Worm (Caenorhabditis elegans) whole organism, midembryonic: ENCODE results near the gene col-169.

ENCODE experiments used
- T22C8.4 ChIP-seq: fragments of 200-800 bp; sonication (Bioruptor generic); IDR thresholded peaks from 2 replicates; pipeline ENCODE4 v1.3.6; 2022; ENCODE audit warnings: missing genetic modification characterization, missing compliant biosample characterization
- cog-1 ChIP-seq: sonication (generic microtip); optimal IDR thresholded peaks from 2 replicates; lab custom pipeline; 2016; ENCODE audit warnings: missing genetic modification characterization, missing compliant biosample characterization
- flt-1 ChIP-seq: fragments of 200-800 bp; sonication (Bioruptor generic); IDR thresholded peaks from 2 replicates; pipeline ENCODE4 v1.3.6; 2022; ENCODE audit warnings: missing genetic modification characterization, missing compliant biosample characterization
- klf-2 ChIP-seq: fragments of 200-800 bp; sonication (Bioruptor generic); conservative IDR thresholded peaks from 2 replicates; pipeline ENCODE4 v1.3.6; 2022; ENCODE audit warnings: missing genetic modification reagents, missing genetic modification characterization, missing compliant biosample characterization
- med-1 ChIP-seq: sonication (generic microtip); optimal IDR thresholded peaks from 2 replicates; lab custom pipeline; 2017; ENCODE audit warnings: missing genetic modification characterization, mild to moderate bottlenecking, missing compliant biosample characterization, antibody characterized with exemption, missing genetic modification reagents; ENCODE audit not compliant: insufficient read depth
- ref-1 ChIP-seq: fragments of 200-800 bp; sonication (Bioruptor generic); conservative IDR thresholded peaks from 2 replicates; pipeline ENCODE4 v1.3.6; 2022; ENCODE audit warnings: missing genetic modification reagents, missing genetic modification characterization, missing compliant biosample characterization
- tab-1 ChIP-seq: fragments of 200-800 bp; sonication (Bioruptor generic); IDR thresholded peaks from 2 replicates; pipeline ENCODE4 v1.3.6; 2022; ENCODE audit warnings: missing genetic modification characterization, missing compliant biosample characterization
- ztf-23 ChIP-seq: fragments of 200-800 bp; sonication (Bioruptor generic); IDR thresholded peaks from 2 replicates; pipeline ENCODE4 v1.3.6; 2022; ENCODE audit warnings: missing genetic modification reagents, missing genetic modification characterization, missing compliant biosample characterization
- ztf-29 ChIP-seq: fragments of 200-800 bp; sonication (Bioruptor generic); IDR thresholded peaks from 2 replicates; pipeline ENCODE4 v1.3.6; 2022; ENCODE audit warnings: missing genetic modification reagents, missing genetic modification characterization, missing compliant biosample characterization

Gene col-169

DNA sequence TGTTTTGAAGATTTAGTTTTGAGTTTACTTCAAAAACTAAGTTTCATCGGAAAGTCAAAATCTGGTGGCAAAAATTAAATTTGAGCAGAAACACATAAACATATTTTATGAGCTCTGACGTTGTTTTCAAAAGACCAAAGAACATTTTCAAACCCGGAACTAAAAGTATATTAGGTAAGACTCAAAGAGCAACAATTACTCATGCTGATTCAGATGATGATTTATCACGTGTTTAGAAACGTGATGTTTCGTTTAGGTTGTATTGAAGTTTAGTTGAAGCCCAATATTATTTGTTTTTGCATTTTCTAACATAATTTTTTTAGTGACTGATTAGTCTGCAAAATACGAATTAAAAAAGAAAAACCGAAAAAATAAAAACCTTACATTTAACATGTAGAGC lies 24.8 kb downstream of the col-169 start:
- TF ChIP-seq flt-1 (GFP tag; lab: Robert Waterston, UW) (no peak), klf-2 (GFP tag; lab: Robert Waterston, UW) (no peak), ztf-23 (GFP tag; lab: Robert Waterston, UW) (no peak), T22C8.4 (GFP tag; lab: Robert Waterston, UW) (no peak), med-1 (GFP tag; lab: Kevin White, UChicago) (no peak), ref-1 (GFP tag; lab: Robert Waterston, UW) (no peak), tab-1 (GFP tag; lab: Robert Waterston, UW) (no peak), cog-1 (no peak), ztf-29 (GFP tag; lab: Robert Waterston, UW) (no peak)

DNA sequence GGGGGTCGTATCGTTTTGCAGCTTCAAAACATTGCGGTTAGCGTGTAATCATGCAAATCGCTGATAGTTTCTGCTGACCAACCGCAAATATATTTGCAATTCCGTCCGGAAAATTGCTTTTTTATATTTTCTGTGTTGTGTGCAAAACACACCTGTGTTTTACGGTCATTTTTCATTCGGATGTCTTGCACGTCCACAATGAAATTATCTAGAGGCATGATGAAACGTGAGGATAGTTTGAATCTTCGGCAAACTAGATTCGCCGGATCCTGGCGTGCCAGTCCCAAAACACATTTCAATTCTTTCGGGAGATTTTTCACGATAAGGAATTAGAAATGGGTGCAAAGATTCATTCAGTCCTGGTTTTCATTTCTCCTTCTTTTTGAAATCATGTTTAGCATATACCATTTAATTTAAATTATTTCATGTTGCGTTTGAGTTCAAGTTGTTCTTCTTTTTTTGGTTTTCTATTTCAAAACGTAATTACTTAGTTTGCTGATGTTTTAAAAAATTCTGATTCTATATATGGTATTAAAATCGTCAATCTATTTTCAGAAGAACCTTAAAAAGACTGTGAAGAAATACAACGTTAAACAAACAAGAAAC lies 26.2 kb downstream of the col-169 start, which contains the start of gene C03B1.5:
Gene C03B1.5 (plus strand): TSS at position 556 of the 606 bp plus-strand sequence.
- TF ChIP-seq ztf-29 (GFP tag; lab: Robert Waterston, UW) (no peak), cog-1 (no peak), tab-1 (GFP tag; lab: Robert Waterston, UW) (no peak), med-1 (GFP tag; lab: Kevin White, UChicago) (no peak), klf-2 (GFP tag; lab: Robert Waterston, UW) (no peak), T22C8.4 (GFP tag; lab: Robert Waterston, UW) (no peak), ztf-23 (GFP tag; lab: Robert Waterston, UW) (no peak), flt-1 (GFP tag; lab: Robert Waterston, UW) (no peak), ref-1 (GFP tag; lab: Robert Waterston, UW) (no peak)

DNA sequence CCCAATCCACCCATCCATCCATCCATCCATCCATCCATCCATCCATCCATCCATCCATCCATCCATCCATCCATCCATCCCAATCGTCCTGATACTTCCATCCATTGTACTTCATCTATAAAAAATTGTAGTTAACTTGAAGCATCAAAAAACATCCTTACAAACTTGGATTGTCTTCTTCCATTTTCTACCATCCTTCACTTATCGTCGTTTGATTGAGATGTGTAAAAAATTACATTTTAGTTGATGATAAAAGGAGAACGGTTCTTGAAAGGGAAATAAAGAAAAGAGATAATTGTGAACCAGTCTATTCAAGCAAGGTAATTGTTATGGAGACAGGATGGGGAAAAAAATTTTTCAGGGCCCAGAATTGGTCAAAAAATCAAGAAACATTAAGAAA lies 28.8 kb downstream of the col-169 start, which contains the start of gene C03B1.10:
Gene C03B1.10 (minus strand): TSS at position 101 of the 400 bp plus-strand sequence.
- TF ChIP-seq flt-1 (GFP tag; lab: Robert Waterston, UW) (no peak), ztf-23 (GFP tag; lab: Robert Waterston, UW) (no peak), klf-2 (GFP tag; lab: Robert Waterston, UW) (no peak), ref-1 (GFP tag; lab: Robert Waterston, UW) (no peak), ztf-29 (GFP tag; lab: Robert Waterston, UW) (no peak), cog-1 (no peak), tab-1 (GFP tag; lab: Robert Waterston, UW) (no peak), T22C8.4 (GFP tag; lab: Robert Waterston, UW) (no peak), med-1 (GFP tag; lab: Kevin White, UChicago) (no peak)

DNA sequence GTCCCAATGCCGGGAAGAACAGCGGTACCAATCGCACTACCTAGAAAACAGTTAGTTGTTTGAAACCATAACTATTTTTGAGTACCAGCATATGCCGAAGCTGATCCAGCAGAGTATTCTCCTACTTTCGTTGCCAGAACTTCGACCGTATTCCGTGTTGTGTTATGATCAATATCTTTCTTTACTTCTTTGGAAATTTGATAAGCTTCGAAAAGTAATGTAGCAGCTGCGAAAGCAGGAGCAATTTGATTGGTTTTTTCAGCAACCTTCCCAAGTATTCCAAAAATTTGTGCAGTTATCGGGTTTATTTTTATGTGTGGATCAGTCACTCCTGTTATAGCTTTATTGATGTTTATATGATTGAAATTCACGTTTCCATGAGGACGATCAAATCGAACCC lies 31.1 kb downstream of the col-169 start:
- TF ChIP-seq med-1 (GFP tag; lab: Kevin White, UChicago) (no peak), tab-1 (GFP tag; lab: Robert Waterston, UW) (no peak), ztf-29 (GFP tag; lab: Robert Waterston, UW) (no peak), klf-2 (GFP tag; lab: Robert Waterston, UW) (no peak), flt-1 (GFP tag; lab: Robert Waterston, UW) (no peak), T22C8.4 (GFP tag; lab: Robert Waterston, UW) (no peak), ref-1 (GFP tag; lab: Robert Waterston, UW) (no peak), ztf-23 (GFP tag; lab: Robert Waterston, UW) (no peak)

DNA sequence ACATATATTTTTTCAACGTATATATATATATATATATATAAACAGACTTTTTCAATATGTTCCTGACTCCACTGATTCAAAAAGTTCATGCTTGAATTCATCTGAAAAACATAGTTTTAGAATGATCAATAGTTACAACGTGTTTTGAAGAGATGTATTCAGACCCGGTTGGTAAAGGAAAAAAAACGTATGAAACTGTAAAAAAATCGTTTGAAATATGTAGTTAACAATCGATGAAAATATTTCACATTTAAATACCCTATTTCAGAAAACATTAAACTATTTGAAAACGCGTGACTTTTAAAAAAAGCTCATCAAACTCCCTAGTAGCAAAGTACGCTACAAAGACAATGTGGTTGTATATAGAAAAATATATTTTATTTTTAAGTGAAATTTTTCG lies 31.7 kb downstream of the col-169 start, which contains the start of gene C03B1.14:
Gene C03B1.14 (minus strand): TSS at position 101 of the 400 bp plus-strand sequence.
- TF ChIP-seq flt-1 (GFP tag; lab: Robert Waterston, UW), result no peak
- TF ChIP-seq cog-1, result no peak
- TF ChIP-seq klf-2 (GFP tag; lab: Robert Waterston, UW), result no peak
- TF ChIP-seq med-1 (GFP tag; lab: Kevin White, UChicago), result no peak
- no peak for TF ChIP-seq tab-1 (GFP tag; lab: Robert Waterston, UW)
- no peak for TF ChIP-seq ref-1 (GFP tag; lab: Robert Waterston, UW)
- no peak for TF ChIP-seq ztf-29 (GFP tag; lab: Robert Waterston, UW)

DNA sequence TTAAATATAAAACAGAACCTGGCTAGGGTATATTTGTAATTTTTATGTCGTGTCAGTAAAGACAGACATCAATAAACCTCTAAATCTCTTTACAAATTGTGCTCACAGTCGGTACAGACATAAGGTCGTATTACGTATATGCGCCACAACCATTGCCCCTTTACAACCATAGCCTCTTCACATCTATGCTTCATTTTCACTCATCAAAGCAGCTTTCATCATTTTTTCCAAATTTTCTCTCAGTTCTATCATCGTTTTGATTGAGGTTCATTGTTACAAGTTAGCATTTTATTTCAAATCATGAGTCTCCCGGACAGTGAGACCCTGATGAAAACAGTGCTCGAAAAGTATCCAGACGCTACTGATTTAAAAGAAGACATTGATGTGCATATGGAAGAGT lies 35.2 kb downstream of the col-169 start, which contains the start of gene C03B1.4:
Gene C03B1.4 (plus strand): TSS at position 301 of the 400 bp plus-strand sequence.
- TF ChIP-seq tab-1 (GFP tag; lab: Robert Waterston, UW) (no peak), flt-1 (GFP tag; lab: Robert Waterston, UW) (no peak), med-1 (GFP tag; lab: Kevin White, UChicago) (no peak), ref-1 (GFP tag; lab: Robert Waterston, UW) (no peak), klf-2 (GFP tag; lab: Robert Waterston, UW) (no peak), T22C8.4 (GFP tag; lab: Robert Waterston, UW) (no peak), ztf-23 (GFP tag; lab: Robert Waterston, UW) (no peak)

DNA sequence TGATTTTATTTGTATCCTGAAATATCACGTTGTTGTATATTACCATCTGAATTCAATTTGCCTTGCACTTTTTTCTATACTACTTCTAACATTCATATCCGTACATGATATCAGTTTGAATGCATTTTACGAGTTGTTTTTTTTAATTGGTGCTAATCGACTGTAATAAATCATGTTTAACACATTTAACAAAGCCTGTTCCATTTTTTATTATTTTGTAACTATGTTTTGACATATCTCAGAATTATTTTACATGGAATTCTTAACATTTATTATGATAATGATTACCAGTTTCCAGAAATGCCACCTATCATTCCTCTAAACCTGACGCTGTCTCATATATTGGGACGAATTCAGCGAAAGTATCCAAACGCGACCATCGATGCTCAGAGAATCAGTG lies 36.8 kb downstream of the col-169 start, which contains the start of gene C03B1.3:
Gene C03B1.3 (plus strand): TSS at position 301 of the 400 bp plus-strand sequence.
- no peak for TF ChIP-seq flt-1 (GFP tag; lab: Robert Waterston, UW)
- TF ChIP-seq cog-1, result no peak
- TF ChIP-seq ztf-29 (GFP tag; lab: Robert Waterston, UW), result no peak
- TF ChIP-seq med-1 (GFP tag; lab: Kevin White, UChicago), result no peak
- no peak for TF ChIP-seq tab-1 (GFP tag; lab: Robert Waterston, UW)
- TF ChIP-seq klf-2 (GFP tag; lab: Robert Waterston, UW), result no peak
- TF ChIP-seq ref-1 (GFP tag; lab: Robert Waterston, UW), result no peak
- TF ChIP-seq T22C8.4 (GFP tag; lab: Robert Waterston, UW), result no peak
- no peak for TF ChIP-seq ztf-23 (GFP tag; lab: Robert Waterston, UW)

DNA sequence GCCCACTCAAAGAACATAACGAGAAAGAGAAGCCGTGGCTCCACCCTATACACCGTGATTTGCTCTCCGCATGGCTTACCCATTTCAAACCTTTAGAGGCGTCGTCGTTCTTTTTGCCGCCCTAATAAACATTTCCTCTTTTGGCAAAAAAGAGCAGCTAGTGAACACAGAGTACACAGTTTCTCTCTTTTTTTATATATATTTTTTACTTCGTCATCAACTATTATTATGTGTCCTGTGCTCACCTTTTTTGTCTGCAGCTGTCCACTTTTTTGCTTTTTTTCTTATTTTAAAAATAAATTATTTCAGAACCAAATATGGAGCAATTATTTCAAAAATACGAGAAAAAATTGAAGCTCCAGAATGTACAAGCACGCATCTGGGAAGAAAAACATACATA lies 40.8 kb downstream of the col-169 start, which contains the start of gene C03B1.2:
Gene C03B1.2 (plus strand): TSS at position 301 of the 400 bp plus-strand sequence.
- TF ChIP-seq cog-1 (no peak), ref-1 (GFP tag; lab: Robert Waterston, UW) (no peak), ztf-23 (GFP tag; lab: Robert Waterston, UW) (no peak), med-1 (GFP tag; lab: Kevin White, UChicago) (no peak), klf-2 (GFP tag; lab: Robert Waterston, UW) (no peak), T22C8.4 (GFP tag; lab: Robert Waterston, UW) (no peak), tab-1 (GFP tag; lab: Robert Waterston, UW) (no peak), flt-1 (GFP tag; lab: Robert Waterston, UW) (no peak), ztf-29 (GFP tag; lab: Robert Waterston, UW) (no peak)
